Fruit fly (Drosophila melanogaster) whole organism, adult: ENCODE measurements around the gene CG5969.
A peak's percentile ranks its signal among the peaks of the same experiment; 100 is the strongest.

Experiments
- CG11617 ChIP-seq: fragments of 200-800 bp; sonication (Bioruptor generic); optimal IDR thresholded peaks from 2 replicates; lab custom pipeline; 2017; ENCODE audit warnings: mild to moderate bottlenecking, missing biosample characterization, missing genetic modification reagents, missing genetic modification characterization
- Hr96 ChIP-seq: fragments of 200-800 bp; sonication (Bioruptor generic); optimal IDR thresholded peaks from 2 replicates; lab custom pipeline; 2016; ENCODE audit warnings: missing biosample characterization, missing genetic modification characterization
- bab1 ChIP-seq: fragments of 200-800 bp; sonication (Bioruptor generic); optimal IDR thresholded peaks from 3 replicates; lab custom pipeline; 2019; ENCODE audit warnings: missing biosample characterization, mild to moderate bottlenecking, missing genetic modification characterization, moderate library complexity
- cic ChIP-seq: fragments of 200-800 bp; sonication (Bioruptor generic); optimal IDR thresholded peaks from 2 replicates; lab custom pipeline; 2017; ENCODE audit warnings: missing biosample characterization, mild to moderate bottlenecking, missing genetic modification characterization, moderate library complexity
- kay ChIP-seq: fragments of 200-800 bp; sonication (Bioruptor generic); peaks from one replicate; lab custom pipeline; 2016; ENCODE audit warnings: missing biosample characterization, missing genetic modification characterization, borderline replicate concordance
- pad ChIP-seq: fragments of 200-800 bp; sonication (Bioruptor generic); optimal IDR thresholded peaks from 3 replicates; lab custom pipeline; 2017; ENCODE audit warnings: missing biosample characterization, missing genetic modification characterization, mild to moderate bottlenecking, moderate library complexity, missing genetic modification reagents
- tj ChIP-seq: fragments of 200-800 bp; sonication (Bioruptor generic); optimal IDR thresholded peaks from 3 replicates; lab custom pipeline; 2017; ENCODE audit warnings: missing biosample characterization, mild to moderate bottlenecking, missing genetic modification characterization, moderate library complexity

DNA sequence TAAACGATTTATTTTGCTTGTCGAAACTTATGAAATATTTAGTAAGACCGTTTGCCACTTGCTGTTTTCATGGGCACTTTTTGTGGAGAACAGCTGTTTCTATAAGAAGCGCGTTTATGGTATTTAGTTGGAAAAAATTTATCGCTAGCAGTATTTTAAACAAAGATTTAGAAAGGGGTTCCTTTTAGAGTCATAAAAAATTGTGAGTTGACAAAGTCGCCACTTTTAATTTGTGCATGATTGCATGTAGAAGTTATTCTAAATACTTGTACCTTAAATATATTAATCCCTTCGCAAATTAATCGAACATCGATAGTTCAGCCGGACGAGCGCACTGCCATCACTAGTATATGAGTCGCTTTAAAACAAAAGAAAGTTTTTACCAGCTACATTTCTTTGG is 41.3 kb upstream of the CG5969 start, which contains the start of the genes Las and Psn:
- no peak for TF ChIP-seq pad (GFP tag; lab: Kevin White, UChicago)
- no peak for TF ChIP-seq kay
- peak; percentile 13 for TF ChIP-seq tj (GFP tag; lab: Kevin White, UChicago)
- TF ChIP-seq bab1 (GFP tag; lab: Kevin White, UChicago), result peak; percentile 56
- TF ChIP-seq Hr96, result no peak
- TF ChIP-seq cic (GFP tag; lab: Kevin White, UChicago), result no peak
- TF ChIP-seq CG11617 (GFP tag; lab: Kevin White, UChicago), result peak; percentile 40
